Fruit fly (Drosophila melanogaster) whole organism, embryonic: ENCODE results near the gene corn.
A peak's percentile ranks its signal among the peaks of the same experiment; 100 is the strongest.

Source experiments
- ATbp ChIP-seq: fragments of 200-800 bp; sonication (Bioruptor generic); optimal IDR thresholded peaks from 2 replicates; lab custom pipeline; 2017; ENCODE audit warnings: missing biosample characterization, mild to moderate bottlenecking, missing genetic modification characterization, missing genetic modification reagents
- B-H2 ChIP-seq: fragments of 200-800 bp; sonication (Bioruptor generic); optimal IDR thresholded peaks from 2 replicates; lab custom pipeline; 2018; ENCODE audit warnings: missing biosample characterization, mild to moderate bottlenecking, missing genetic modification characterization
- Bgb ChIP-seq: fragments of 200-800 bp; sonication (Bioruptor generic); IDR thresholded peaks from 2 replicates; pipeline ENCODE4 v1.3.6; 2022; ENCODE audit warnings: missing biosample characterization, missing genetic modification characterization; ENCODE audit not compliant: partially characterized antibody
- CG10366 ChIP-seq: fragments of 200-800 bp; sonication (Bioruptor generic); IDR thresholded peaks from 2 replicates; pipeline ENCODE4 v1.3.6; 2022; ENCODE audit warnings: missing biosample characterization, missing genetic modification characterization
- CG11247 ChIP-seq: fragments of 200-800 bp; sonication (Bioruptor generic); IDR thresholded peaks from 2 replicates; pipeline ENCODE4 v1.3.6; 2022; ENCODE audit warnings: missing biosample characterization, missing genetic modification characterization
- CG12219 ChIP-seq: fragments of 200-800 bp; sonication (Bioruptor generic); optimal IDR thresholded peaks from 3 replicates; lab custom pipeline; 2018; ENCODE audit warnings: missing biosample characterization, mild to moderate bottlenecking, missing genetic modification characterization
- CG14050 ChIP-seq: fragments of 200-800 bp; sonication (Bioruptor generic); IDR thresholded peaks from 3 replicates; pipeline ENCODE4 v1.3.6; 2022; ENCODE audit warnings: missing biosample characterization, missing genetic modification characterization
- CG1647 ChIP-seq: fragments of 200-800 bp; sonication (Bioruptor generic); optimal IDR thresholded peaks from 3 replicates; lab custom pipeline; 2016; ENCODE audit warnings: missing biosample characterization, missing genetic modification characterization
- CG30403 ChIP-seq: fragments of 200-800 bp; sonication (Bioruptor generic); optimal IDR thresholded peaks from 3 replicates; lab custom pipeline; 2016; ENCODE audit warnings: missing biosample characterization, missing genetic modification characterization
- CG3065 ChIP-seq: fragments of 200-800 bp; sonication (Bioruptor generic); optimal IDR thresholded peaks from 2 replicates; lab custom pipeline; 2016; ENCODE audit warnings: missing biosample characterization, missing genetic modification characterization
- CG33557 ChIP-seq: fragments of 200-800 bp; sonication (Bioruptor generic); optimal IDR thresholded peaks from 2 replicates; lab custom pipeline; 2019; ENCODE audit warnings: missing biosample characterization, mild to moderate bottlenecking, missing genetic modification characterization, moderate library complexity
- CG3847 ChIP-seq: fragments of 200-800 bp; sonication (Bioruptor generic); IDR thresholded peaks from 2 replicates; pipeline ENCODE4 v1.3.6; 2022; ENCODE audit warnings: missing biosample characterization, missing genetic modification characterization
- CG7963 ChIP-seq: fragments of 200-800 bp; sonication (Bioruptor generic); IDR thresholded peaks from 3 replicates; pipeline ENCODE4 v1.3.6; 2022; ENCODE audit warnings: missing biosample characterization, missing genetic modification characterization; ENCODE audit not compliant: partially characterized antibody
- CG9215 ChIP-seq: fragments of 200-800 bp; sonication (Bioruptor generic); IDR thresholded peaks from 2 replicates; pipeline ENCODE4 v1.3.6; 2022; ENCODE audit warnings: missing biosample characterization, missing genetic modification characterization
- Camta ChIP-seq: fragments of 200-800 bp; sonication (Bioruptor generic); optimal IDR thresholded peaks from 2 replicates; lab custom pipeline; 2016; ENCODE audit warnings: missing biosample characterization, missing genetic modification characterization
- Chrac-16 ChIP-seq: fragments of 200-800 bp; sonication (Bioruptor generic); optimal IDR thresholded peaks from 3 replicates; lab custom pipeline; 2016; ENCODE audit warnings: missing biosample characterization, missing genetic modification characterization
- CrebB ChIP-seq: fragments of 200-800 bp; sonication (Bioruptor generic); optimal IDR thresholded peaks from 3 replicates; lab custom pipeline; 2018; ENCODE audit warnings: missing biosample characterization, mild to moderate bottlenecking, missing genetic modification characterization
- Dek ChIP-seq: fragments of 200-800 bp; sonication (Bioruptor generic); optimal IDR thresholded peaks from 3 replicates; lab custom pipeline; 2019; ENCODE audit warnings: missing biosample characterization, mild to moderate bottlenecking, missing genetic modification characterization, moderate library complexity
- Dp ChIP-seq: fragments of 200-800 bp; sonication (Bioruptor generic); optimal IDR thresholded peaks from 2 replicates; lab custom pipeline; 2018; ENCODE audit warnings: missing biosample characterization, mild to moderate bottlenecking, missing genetic modification characterization, moderate library complexity
- Dref ChIP-seq: fragments of 200-800 bp; sonication (Bioruptor generic); IDR thresholded peaks from 2 replicates; pipeline ENCODE4 v1.3.6; 2022; ENCODE audit warnings: missing biosample characterization, missing genetic modification characterization
- Ets65A ChIP-seq: fragments of 200-800 bp; sonication (Bioruptor generic); peaks from one replicate; lab custom pipeline; 2016; ENCODE audit warnings: missing biosample characterization, missing genetic modification characterization
- Hmr ChIP-seq: fragments of 200-800 bp; sonication (Bioruptor generic); optimal IDR thresholded peaks from 3 replicates; lab custom pipeline; 2017; ENCODE audit warnings: mild to moderate bottlenecking, missing biosample characterization, missing genetic modification reagents, missing genetic modification characterization
- MTF-1 ChIP-seq: fragments of 200-800 bp; sonication (Bioruptor generic); optimal IDR thresholded peaks from 2 replicates; lab custom pipeline; 2018; ENCODE audit warnings: missing biosample characterization, mild to moderate bottlenecking, missing genetic modification characterization, borderline replicate concordance
- NC2α ChIP-seq: fragments of 200-800 bp; sonication (Bioruptor generic); optimal IDR thresholded peaks from 2 replicates; lab custom pipeline; 2016; ENCODE audit warnings: missing biosample characterization, missing genetic modification characterization
- Neu2 ChIP-seq: fragments of 200-800 bp; sonication (Bioruptor generic); optimal IDR thresholded peaks from 3 replicates; lab custom pipeline; 2016; ENCODE audit warnings: missing biosample characterization, missing genetic modification characterization, borderline replicate concordance
- Nf-YA ChIP-seq: fragments of 200-800 bp; sonication (Bioruptor generic); IDR thresholded peaks from 2 replicates; pipeline ENCODE4 v1.3.6; 2022; ENCODE audit warnings: missing biosample characterization, missing genetic modification characterization
- Spps ChIP-seq: fragments of 200-800 bp; sonication (Bioruptor generic); optimal IDR thresholded peaks from 2 replicates; lab custom pipeline; 2018; ENCODE audit warnings: missing biosample characterization, mild to moderate bottlenecking, missing genetic modification characterization
- ap ChIP-seq: fragments of 200-800 bp; sonication (Bioruptor generic); IDR thresholded peaks from 2 replicates; pipeline ENCODE4 v1.3.6; 2022; ENCODE audit warnings: missing biosample characterization, missing genetic modification characterization
- ara ChIP-seq: fragments of 200-800 bp; sonication (Bioruptor generic); IDR thresholded peaks from 2 replicates; pipeline ENCODE4 v1.3.6; 2022; ENCODE audit warnings: missing biosample characterization, missing genetic modification characterization
- ase ChIP-seq: fragments of 200-800 bp; sonication (Bioruptor generic); IDR thresholded peaks from 3 replicates; pipeline ENCODE4 v1.3.6; 2022; ENCODE audit warnings: missing biosample characterization, missing genetic modification characterization
- bbx ChIP-seq: fragments of 200-800 bp; sonication (Bioruptor generic); IDR thresholded peaks from 2 replicates; pipeline ENCODE4 v1.3.6; 2022; ENCODE audit warnings: missing biosample characterization, missing genetic modification characterization; ENCODE audit not compliant: partially characterized antibody
- chif ChIP-seq, 2 experiments: fragments of 200-800 bp; sonication (Bioruptor generic); optimal IDR thresholded peaks; 3 replicates each; lab custom pipeline; 2016; ENCODE audit warnings: missing biosample characterization in 2 of 2, missing genetic modification characterization in 2 of 2
- chn ChIP-seq: fragments of 200-800 bp; sonication (Bioruptor generic); optimal IDR thresholded peaks from 2 replicates; lab custom pipeline; 2016; ENCODE audit warnings: missing biosample characterization, missing genetic modification characterization
- crc ChIP-seq: fragments of 200-800 bp; sonication (Bioruptor generic); optimal IDR thresholded peaks from 2 replicates; lab custom pipeline; 2016; ENCODE audit warnings: missing biosample characterization, missing genetic modification characterization
- croc ChIP-seq: fragments of 200-800 bp; sonication (Bioruptor generic); conservative IDR thresholded peaks from 3 replicates; pipeline ENCODE4 v1.3.6; 2022; ENCODE audit warnings: missing biosample characterization, missing genetic modification characterization
- danr ChIP-seq: fragments of 200-800 bp; sonication (Bioruptor generic); IDR thresholded peaks from 2 replicates; pipeline ENCODE4 v1.3.6; 2022; ENCODE audit warnings: missing biosample characterization, missing genetic modification characterization
- disco-r ChIP-seq: fragments of 200-800 bp; sonication (Bioruptor generic); optimal IDR thresholded peaks from 2 replicates; lab custom pipeline; 2016; ENCODE audit warnings: missing biosample characterization, missing genetic modification characterization
- dmrt11E ChIP-seq: fragments of 200-800 bp; sonication (Bioruptor generic); optimal IDR thresholded peaks from 3 replicates; lab custom pipeline; 2018; ENCODE audit warnings: missing biosample characterization, mild to moderate bottlenecking, missing genetic modification characterization, moderate library complexity
- esg ChIP-seq: fragments of 200-800 bp; sonication (Bioruptor generic); conservative IDR thresholded peaks from 2 replicates; pipeline ENCODE4 v1.3.6; 2022; ENCODE audit warnings: missing biosample characterization, missing genetic modification characterization
- ewg ChIP-seq: fragments of 200-800 bp; sonication (Bioruptor generic); optimal IDR thresholded peaks from 3 replicates; lab custom pipeline; 2017; ENCODE audit warnings: mild to moderate bottlenecking, missing biosample characterization, missing genetic modification reagents, missing genetic modification characterization
- fd64A ChIP-seq: fragments of 200-800 bp; sonication (Bioruptor generic); optimal IDR thresholded peaks from 3 replicates; lab custom pipeline; 2018; ENCODE audit warnings: missing biosample characterization, mild to moderate bottlenecking, missing genetic modification characterization
- fru ChIP-seq: fragments of >200 bp; optimal IDR thresholded peaks from 2 replicates; lab custom pipeline; 2017
- nmo ChIP-seq: fragments of 200-800 bp; sonication (Bioruptor generic); optimal IDR thresholded peaks from 2 replicates; lab custom pipeline; 2018; ENCODE audit warnings: missing biosample characterization, mild to moderate bottlenecking, missing genetic modification characterization, moderate library complexity
- pho ChIP-seq: fragments of 200-800 bp; sonication (Bioruptor generic); optimal IDR thresholded peaks from 2 replicates; lab custom pipeline; 2016; ENCODE audit warnings: missing biosample characterization, missing genetic modification characterization
- pnt ChIP-seq: fragments of 200-800 bp; sonication (Bioruptor generic); optimal IDR thresholded peaks from 3 replicates; lab custom pipeline; 2016; ENCODE audit warnings: missing biosample characterization, missing genetic modification characterization
- sisA ChIP-seq: fragments of 200-800 bp; sonication (Bioruptor generic); IDR thresholded peaks from 2 replicates; pipeline ENCODE4 v1.3.6; 2022; ENCODE audit warnings: missing biosample characterization, missing genetic modification characterization
- sr ChIP-seq: fragments of 200-800 bp; sonication (Bioruptor generic); IDR thresholded peaks from 3 replicates; pipeline ENCODE4 v1.3.6; 2022; ENCODE audit warnings: missing biosample characterization, missing genetic modification characterization
- ssp ChIP-seq: fragments of 200-800 bp; sonication (Bioruptor generic); IDR thresholded peaks from 2 replicates; pipeline ENCODE4 v1.3.6; 2022; ENCODE audit warnings: missing biosample characterization, missing genetic modification characterization
- tio ChIP-seq: fragments of 200-800 bp; sonication (Bioruptor generic); optimal IDR thresholded peaks from 2 replicates; lab custom pipeline; 2017; ENCODE audit warnings: missing biosample characterization, missing genetic modification characterization, inconsistent platforms
- tna ChIP-seq: fragments of 200-800 bp; sonication (Bioruptor generic); IDR thresholded peaks from 2 replicates; pipeline ENCODE4 v1.3.6; 2022; ENCODE audit warnings: missing biosample characterization, missing genetic modification characterization; ENCODE audit not compliant: partially characterized antibody
- trh ChIP-seq: fragments of 200-800 bp; sonication (Bioruptor generic); optimal IDR thresholded peaks from 2 replicates; lab custom pipeline; 2016; ENCODE audit warnings: missing biosample characterization, missing genetic modification characterization
- twi ChIP-seq: fragments of 200-800 bp; optimal IDR thresholded peaks from 2 replicates; lab custom pipeline; 2019; ENCODE audit warnings: missing biosample characterization, mild to moderate bottlenecking, missing genetic modification characterization, moderate library complexity

The corn gene

dm6 chr3L:7155522-7155978 lies 1.3 kb downstream of the corn start (continued):
- TF ChIP-seq pnt (GFP tag; lab: Kevin White, UChicago): no peak
- TF ChIP-seq B-H2 (GFP tag; lab: Kevin White, UChicago): no peak
- peak; percentile 29 for TF ChIP-seq tio (GFP tag; lab: Kevin White, UChicago)
- no peak for TF ChIP-seq Dref (GFP tag; lab: Robert Waterston, UW)
- no peak for TF ChIP-seq ATbp
- TF ChIP-seq ewg (GFP tag; lab: Kevin White, UChicago): no peak
- no peak for TF ChIP-seq CG12219
- peak; percentile 25 for TF ChIP-seq CG33557 (GFP tag; lab: Kevin White, UChicago)
- peak; percentile 57 for TF ChIP-seq CG30403 (GFP tag; lab: Kevin White, UChicago)
- TF ChIP-seq CG11247 (GFP tag; lab: Robert Waterston, UW): no peak
- TF ChIP-seq Nf-YA (GFP tag; lab: Robert Waterston, UW): no peak
- TF ChIP-seq Chrac-16: peak; percentile 37
- peak; percentile 41 for TF ChIP-seq nmo
- no peak for TF ChIP-seq CG3847 (GFP tag; lab: Robert Waterston, UW)
- TF ChIP-seq chif (GFP tag; optimal IDR thresholded peaks at IDR 0.05; lab: Kevin White, UChicago): peak in 1 of 2 experiments; percentile 16
- TF ChIP-seq CG10366 (GFP tag; lab: Robert Waterston, UW): no peak
- no peak for TF ChIP-seq CG3065 (GFP tag; lab: Kevin White, UChicago)
- no peak for TF ChIP-seq Camta
- no peak for TF ChIP-seq pho
- TF ChIP-seq Dp (GFP tag; lab: Kevin White, UChicago): no peak
- 0 out of 2 replicates have a peak, but pooled peaks have one; percentile 4 for TF ChIP-seq sisA (GFP tag; lab: Robert Waterston, UW)
- TF ChIP-seq ara (GFP tag; lab: Robert Waterston, UW): no peak
- no peak for TF ChIP-seq fru (lab: Kevin White, UChicago)
- no peak for TF ChIP-seq twi (tag; lab: Kevin White, UChicago)
- no peak for TF ChIP-seq ase (GFP tag; lab: Robert Waterston, UW)
- TF ChIP-seq NC2α (GFP tag; lab: Kevin White, UChicago): no peak
- TF ChIP-seq danr (GFP tag; lab: Robert Waterston, UW): no peak
- TF ChIP-seq Spps: no peak
- no peak for TF ChIP-seq trh (GFP tag; lab: Kevin White, UChicago)
- no peak for TF ChIP-seq croc (GFP tag; lab: Robert Waterston, UW)
- TF ChIP-seq tna (GFP tag; lab: Robert Waterston, UW): no peak
- no peak for TF ChIP-seq Hmr (GFP tag; lab: Kevin White, UChicago)
- no peak for TF ChIP-seq CG7963
- no peak for TF ChIP-seq esg (GFP tag; lab: Robert Waterston, UW)
- TF ChIP-seq chn: peak; percentile 20
- TF ChIP-seq CrebB: no peak
- no peak for TF ChIP-seq MTF-1 (GFP tag; lab: Kevin White, UChicago)
- TF ChIP-seq bbx (GFP tag; lab: Robert Waterston, UW): no peak
- no peak for TF ChIP-seq crc (GFP tag; lab: Kevin White, UChicago)
- no peak for TF ChIP-seq CG9215 (GFP tag; lab: Robert Waterston, UW)
- no peak for TF ChIP-seq ap (GFP tag; lab: Robert Waterston, UW)
- TF ChIP-seq disco-r (GFP tag; lab: Kevin White, UChicago): no peak
- no peak for TF ChIP-seq sr (GFP tag; lab: Robert Waterston, UW)
- no peak for TF ChIP-seq CG1647
- TF ChIP-seq Bgb (GFP tag; lab: Robert Waterston, UW): no peak
- peak; percentile 43 for TF ChIP-seq Neu2 (GFP tag; lab: Kevin White, UChicago)
- no peak for TF ChIP-seq Dek (tag; lab: Kevin White, UChicago)
- TF ChIP-seq ssp (GFP tag; lab: Robert Waterston, UW): no peak
- peak; percentile 91 for TF ChIP-seq Ets65A (GFP tag; lab: Kevin White, UChicago)
- TF ChIP-seq CG14050: no peak
- peak; percentile 24 for TF ChIP-seq dmrt11E
- TF ChIP-seq fd64A (GFP tag; lab: Kevin White, UChicago): no peak
